Worm (Caenorhabditis elegans) whole organism, mixed stage, embryonic: Measurements from ENCODE around the gene K02E2.7.

ENCODE experiments used
- ceh-43 ChIP-seq: fragments of 200-800 bp; sonication (Bioruptor generic); optimal IDR thresholded peaks from 2 replicates; lab custom pipeline; 2018; ENCODE audit warnings: mild to moderate bottlenecking, missing genetic modification characterization, moderate library complexity, missing compliant biosample characterization
- ceh-83 ChIP-seq: fragments of 200-800 bp; sonication (Bioruptor generic); optimal IDR thresholded peaks from 2 replicates; lab custom pipeline; 2018; ENCODE audit warnings: mild to moderate bottlenecking, missing genetic modification characterization, missing compliant biosample characterization
- elt-3 ChIP-seq: fragments of 150-350 bp; optimal IDR thresholded peaks from 2 replicates; lab custom pipeline; 2014; ENCODE audit warnings: missing biosample characterization, missing genetic modification characterization
- lsy-2 ChIP-seq: fragments of 150-350 bp; optimal IDR thresholded peaks from 2 replicates; lab custom pipeline; 2014; ENCODE audit warnings: missing biosample characterization, missing genetic modification characterization
- mab-5 ChIP-seq: fragments of 150-350 bp; optimal IDR thresholded peaks from 2 replicates; lab custom pipeline; 2014; ENCODE audit warnings: missing biosample characterization, missing genetic modification characterization
- mls-2 ChIP-seq: sonication (generic microtip); optimal IDR thresholded peaks from 2 replicates; lab custom pipeline; 2016; ENCODE audit warnings: mild to moderate bottlenecking, missing genetic modification characterization, moderate library complexity, missing compliant biosample characterization
- nhr-237 ChIP-seq: fragments of 150-350 bp; optimal IDR thresholded peaks from 2 replicates; lab custom pipeline; 2014; ENCODE audit warnings: missing biosample characterization, missing genetic modification characterization
- pha-4 ChIP-seq: fragments of 150-350 bp; optimal IDR thresholded peaks from 2 replicates; lab custom pipeline; 2018; ENCODE audit warnings: missing biosample characterization, missing genetic modification reagents, missing genetic modification characterization
- snpc-4 ChIP-seq: fragments of 150-350 bp; optimal IDR thresholded peaks from 2 replicates; lab custom pipeline; 2014; ENCODE audit warnings: missing biosample characterization, missing genetic modification characterization
- tbx-8 ChIP-seq: fragments of 200-800 bp; sonication (Bioruptor generic); optimal IDR thresholded peaks from 2 replicates; lab custom pipeline; 2018; ENCODE audit warnings: mild to moderate bottlenecking, missing genetic modification characterization, moderate library complexity, missing compliant biosample characterization
- unc-120 ChIP-seq: sonication (generic microtip); optimal IDR thresholded peaks from 2 replicates; lab custom pipeline; 2017; ENCODE audit warnings: missing genetic modification characterization, missing compliant biosample characterization; ENCODE audit not compliant: poor library complexity, severe bottlenecking
- unc-39 ChIP-seq: fragments of 150-350 bp; optimal IDR thresholded peaks from 2 replicates; lab custom pipeline; 2014; ENCODE audit warnings: missing biosample characterization, missing genetic modification characterization
- unc-62 ChIP-seq: fragments of 150-350 bp; optimal IDR thresholded peaks from 2 replicates; lab custom pipeline; 2014; ENCODE audit warnings: missing biosample characterization, missing genetic modification reagents, missing genetic modification characterization
- ztf-11 ChIP-seq: fragments of 150-350 bp; optimal IDR thresholded peaks from 2 replicates; lab custom pipeline; 2014; ENCODE audit warnings: missing biosample characterization, missing genetic modification characterization

- no peak for TF ChIP-seq snpc-4
- TF ChIP-seq elt-3 (tag; lab: Kevin White, UChicago), result no peak
- TF ChIP-seq mls-2 (tag; lab: Kevin White, UChicago), result no peak
- no peak for TF ChIP-seq ztf-11 (tag; lab: Kevin White, UChicago)
- TF ChIP-seq nhr-237 (tag; lab: Kevin White, UChicago), result no peak
- no peak for TF ChIP-seq unc-39
- no peak for TF ChIP-seq ceh-83 (GFP tag; lab: Kevin White, UChicago)
- TF ChIP-seq pha-4 (tag; lab: Kevin White, UChicago), result no peak
- TF ChIP-seq unc-120, result no peak
- TF ChIP-seq unc-62, result no peak
- no peak for TF ChIP-seq lsy-2
- TF ChIP-seq tbx-8 (GFP tag; lab: Kevin White, UChicago), result no peak
- TF ChIP-seq mab-5 (tag; lab: Kevin White, UChicago), result no peak
- no peak for TF ChIP-seq ceh-43 (GFP tag; lab: Kevin White, UChicago)
Observed at ce11 chrV:20423428-20423827, 36.6 kb upstream of the K02E2.7 start.
